Worm (Caenorhabditis elegans) whole organism, dauer: ENCODE data around the gene T23G4.127.

Experiments
- unc-62 ChIP-seq: sonication (generic microtip); optimal IDR thresholded peaks from 2 replicates; lab custom pipeline; 2017; ENCODE audit warnings: missing biosample characterization, missing genetic modification reagents, missing genetic modification characterization

Gene T23G4.127

ce11 chrIV:13698603-13699002 lies at the start of gene T23G4.127:
Gene T23G4.127 (minus strand): TSS chrIV:13698703.
- TF ChIP-seq unc-62 (GFP tag; lab: Kevin White, UChicago) = no peak

- TF ChIP-seq unc-62 (GFP tag; lab: Kevin White, UChicago) = no peak
Observed at ce11 chrIV:13745409-13745808, 46.9 kb upstream of the T23G4.127 start, which contains the start of gene C47A4.5. Gene C47A4.5 (plus strand): TSS chrIV:13745709.

ce11 chrIV:13742244-13742643 lies 43.7 kb upstream of the T23G4.127 start, which contains the start of gene C47A4.3:
Gene C47A4.3 (minus strand): TSS chrIV:13742344.
- TF ChIP-seq unc-62 (GFP tag; lab: Kevin White, UChicago) = no peak

- TF ChIP-seq unc-62 (GFP tag; lab: Kevin White, UChicago) = no peak
Observed at ce11 chrIV:13727865-13728264, 29.4 kb upstream of the T23G4.127 start.

ce11 chrIV:13726630-13727029 lies 28.1 kb upstream of the T23G4.127 start, which contains the start of gene ent-4:
Gene ent-4 (plus strand): TSS chrIV:13726930.
- TF ChIP-seq unc-62 (GFP tag; lab: Kevin White, UChicago) = no peak

- no peak for TF ChIP-seq unc-62 (GFP tag; lab: Kevin White, UChicago)
Observed at ce11 chrIV:13725201-13725600, 26.7 kb upstream of the T23G4.127 start.

- no peak for TF ChIP-seq unc-62 (GFP tag; lab: Kevin White, UChicago)
Observed at ce11 chrIV:13721000-13721399, 22.5 kb upstream of the T23G4.127 start.

- TF ChIP-seq unc-62 (GFP tag; lab: Kevin White, UChicago) = no peak
Observed at ce11 chrIV:13718918-13719317, 20.4 kb upstream of the T23G4.127 start.

ce11 chrIV:13716735-13717134 lies 18.2 kb upstream of the T23G4.127 start:
- no peak for TF ChIP-seq unc-62 (GFP tag; lab: Kevin White, UChicago)

ce11 chrIV:13716279-13716678 lies 17.8 kb upstream of the T23G4.127 start, which contains the start of gene C47A4.1:
Gene C47A4.1 (minus strand): TSS chrIV:13716379.
- TF ChIP-seq unc-62 (GFP tag; lab: Kevin White, UChicago) = no peak

ce11 chrIV:13710367-13710766 lies 11.9 kb upstream of the T23G4.127 start:
- TF ChIP-seq unc-62 (GFP tag; lab: Kevin White, UChicago) = no peak

ce11 chrIV:13709069-13709640 lies 10.7 kb upstream of the T23G4.127 start:
- no peak for TF ChIP-seq unc-62 (GFP tag; lab: Kevin White, UChicago)

- TF ChIP-seq unc-62 (GFP tag; lab: Kevin White, UChicago) = no peak
Observed at ce11 chrIV:13707894-13708293, 9.4 kb upstream of the T23G4.127 start.

- TF ChIP-seq unc-62 (GFP tag; lab: Kevin White, UChicago) = no peak
Observed at ce11 chrIV:13703828-13704425, 5.4 kb upstream of the T23G4.127 start, which contains the start of gene tlp-1. Gene tlp-1 (minus strand): TSS chrIV:13704082.

- no peak for TF ChIP-seq unc-62 (GFP tag; lab: Kevin White, UChicago)
Observed at ce11 chrIV:13702681-13703080, 4.2 kb upstream of the T23G4.127 start.

- TF ChIP-seq unc-62 (GFP tag; lab: Kevin White, UChicago) = no peak
Observed at ce11 chrIV:13701472-13701871, 3.0 kb upstream of the T23G4.127 start.

ce11 chrIV:13700847-13701246 lies 2.3 kb upstream of the T23G4.127 start:
- TF ChIP-seq unc-62 (GFP tag; lab: Kevin White, UChicago) = no peak
